Worm (Caenorhabditis elegans) whole organism, L3 larva: ENCODE results near the gene clec-127.
A peak's percentile ranks its signal among the peaks of the same experiment; 100 is the strongest.

Experiments
- R02D3.7 ChIP-seq: fragments of 150-350 bp; optimal IDR thresholded peaks from 2 replicates; lab custom pipeline; 2014; ENCODE audit warnings: missing biosample characterization, missing genetic modification characterization
- ZK546.5 ChIP-seq: sonication (generic microtip); optimal IDR thresholded peaks from 2 replicates; lab custom pipeline; 2017; ENCODE audit warnings: missing biosample characterization, missing genetic modification characterization
- aly-2 ChIP-seq: fragments of 150-350 bp; optimal IDR thresholded peaks from 2 replicates; lab custom pipeline; 2014; ENCODE audit warnings: missing biosample characterization, missing genetic modification characterization
- ama-1 ChIP-seq: fragments of 150-350 bp; optimal IDR thresholded peaks from 2 replicates; lab custom pipeline; 2018
- ceh-16 ChIP-seq: sonication (generic microtip); optimal IDR thresholded peaks from 2 replicates; lab custom pipeline; 2017; ENCODE audit warnings: missing biosample characterization, missing genetic modification characterization
- ceh-28 ChIP-seq: fragments of 150-350 bp; optimal IDR thresholded peaks from 2 replicates; lab custom pipeline; 2014; ENCODE audit warnings: missing biosample characterization, missing genetic modification reagents, missing genetic modification characterization
- ceh-82 ChIP-seq: fragments of 150-350 bp; optimal IDR thresholded peaks from 2 replicates; lab custom pipeline; 2014; ENCODE audit warnings: missing biosample characterization, missing genetic modification characterization
- ceh-9 ChIP-seq: sonication (generic microtip); optimal IDR thresholded peaks from 2 replicates; lab custom pipeline; 2018; ENCODE audit warnings: missing biosample characterization, missing genetic modification characterization
- daf-12 ChIP-seq: fragments of 150-350 bp; optimal IDR thresholded peaks from 2 replicates; lab custom pipeline; 2014; ENCODE audit warnings: missing biosample characterization, missing genetic modification reagents, missing genetic modification characterization
- egl-27 ChIP-seq: sonication (generic microtip); optimal IDR thresholded peaks from 4 replicates; lab custom pipeline; 2017; ENCODE audit warnings: missing biosample characterization, missing genetic modification reagents, missing genetic modification characterization
- egl-5 ChIP-seq: fragments of 150-350 bp; optimal IDR thresholded peaks from 2 replicates; lab custom pipeline; 2017; ENCODE audit warnings: missing biosample characterization, missing genetic modification reagents, missing genetic modification characterization, inconsistent platforms
- elt-1 ChIP-seq: fragments of 150-350 bp; optimal IDR thresholded peaks from 2 replicates; lab custom pipeline; 2014; ENCODE audit warnings: missing biosample characterization, missing genetic modification characterization
- elt-2 ChIP-seq: sonication (generic microtip); optimal IDR thresholded peaks from 2 replicates; lab custom pipeline; 2016; ENCODE audit warnings: missing genetic modification reagents, mild to moderate bottlenecking, missing genetic modification characterization, missing compliant biosample characterization
- elt-3 ChIP-seq, 3 experiments: fragments of 150-350 bp in 1 of 3; sonication (generic microtip) in 2 of 3; optimal IDR thresholded peaks; 2 replicates in 2 of 3; 4 replicates in 1 of 3; lab custom pipeline; 2014 to 2017; ENCODE audit warnings: missing biosample characterization in 3 of 3, missing genetic modification characterization in 3 of 3
- eor-1 ChIP-seq, 2 experiments: fragments of 150-350 bp; optimal IDR thresholded peaks; 2 replicates each; lab custom pipeline; 2014 to 2018; ENCODE audit warnings: missing biosample characterization in 2 of 2, missing genetic modification characterization in 2 of 2
- fkh-2 ChIP-seq: fragments of 150-350 bp; optimal IDR thresholded peaks from 2 replicates; lab custom pipeline; 2014; ENCODE audit warnings: missing biosample characterization, missing genetic modification reagents, missing genetic modification characterization
- fos-1 ChIP-seq: fragments of 150-350 bp; optimal IDR thresholded peaks from 2 replicates; lab custom pipeline; 2014; ENCODE audit warnings: missing biosample characterization, missing genetic modification characterization
- hmg-11 ChIP-seq: sonication (generic microtip); optimal IDR thresholded peaks from 2 replicates; lab custom pipeline; 2016; ENCODE audit warnings: missing genetic modification characterization, missing compliant biosample characterization
- jun-1 ChIP-seq: fragments of 150-350 bp; optimal IDR thresholded peaks from 2 replicates; lab custom pipeline; 2014; ENCODE audit warnings: missing biosample characterization, missing genetic modification reagents, missing genetic modification characterization
- lin-15B ChIP-seq: fragments of 150-350 bp; optimal IDR thresholded peaks from 2 replicates; lab custom pipeline; 2014; ENCODE audit warnings: missing biosample characterization, missing genetic modification characterization
- lin-39 ChIP-seq: fragments of 150-350 bp; optimal IDR thresholded peaks from 2 replicates; lab custom pipeline; 2018; ENCODE audit warnings: missing biosample characterization, missing genetic modification reagents, missing genetic modification characterization
- lsy-12 ChIP-seq: sonication (generic microtip); optimal IDR thresholded peaks from 2 replicates; lab custom pipeline; 2016; ENCODE audit warnings: mild to moderate bottlenecking, missing genetic modification characterization, missing compliant biosample characterization
- mdl-1 ChIP-seq: fragments of 150-350 bp; optimal IDR thresholded peaks from 2 replicates; lab custom pipeline; 2014; ENCODE audit warnings: missing biosample characterization, missing genetic modification characterization
- nfya-1 ChIP-seq: sonication (generic microtip); optimal IDR thresholded peaks from 2 replicates; lab custom pipeline; 2017; ENCODE audit warnings: missing genetic modification characterization, mild to moderate bottlenecking, missing compliant biosample characterization, antibody characterized with exemption, moderate library complexity; ENCODE audit not compliant: insufficient read depth
- nhr-11 ChIP-seq: fragments of 150-350 bp; optimal IDR thresholded peaks from 2 replicates; lab custom pipeline; 2014; ENCODE audit warnings: missing biosample characterization, missing genetic modification characterization
- nhr-12 ChIP-seq: fragments of 150-350 bp; optimal IDR thresholded peaks from 2 replicates; lab custom pipeline; 2014; ENCODE audit warnings: missing biosample characterization, missing genetic modification characterization
- nhr-23 ChIP-seq: fragments of 150-350 bp; optimal IDR thresholded peaks from 2 replicates; lab custom pipeline; 2014; ENCODE audit warnings: missing biosample characterization, missing genetic modification reagents, missing genetic modification characterization
- nhr-237 ChIP-seq: fragments of 150-350 bp; optimal IDR thresholded peaks from 2 replicates; lab custom pipeline; 2014; ENCODE audit warnings: missing biosample characterization, missing genetic modification characterization
- nhr-28 ChIP-seq: fragments of 150-350 bp; optimal IDR thresholded peaks from 2 replicates; lab custom pipeline; 2014; ENCODE audit warnings: missing biosample characterization, missing genetic modification characterization
- nhr-43 ChIP-seq: sonication (generic microtip); optimal IDR thresholded peaks from 2 replicates; lab custom pipeline; 2016; ENCODE audit warnings: mild to moderate bottlenecking, missing genetic modification characterization, missing compliant biosample characterization; ENCODE audit not compliant: poor library complexity, severe bottlenecking
- nhr-67 ChIP-seq: fragments of 150-350 bp; optimal IDR thresholded peaks from 2 replicates; lab custom pipeline; 2014; ENCODE audit warnings: missing biosample characterization, missing genetic modification characterization
- nhr-76 ChIP-seq: fragments of 150-350 bp; sonication (generic microtip); optimal IDR thresholded peaks from 5 replicates; lab custom pipeline; 2014; ENCODE audit warnings: missing biosample characterization, missing genetic modification characterization
- pha-4 ChIP-seq: fragments of 150-350 bp; optimal IDR thresholded peaks from 2 replicates; lab custom pipeline; 2014; ENCODE audit warnings: missing biosample characterization, missing genetic modification reagents, missing genetic modification characterization
- pqm-1 ChIP-seq: fragments of 150-350 bp; optimal IDR thresholded peaks from 2 replicates; lab custom pipeline; 2017; ENCODE audit warnings: missing biosample characterization, missing genetic modification characterization, inconsistent platforms
- sea-2 ChIP-seq: fragments of 150-350 bp; sonication (generic microtip); optimal IDR thresholded peaks from 4 replicates; lab custom pipeline; 2014; ENCODE audit warnings: missing biosample characterization, missing genetic modification reagents, missing genetic modification characterization
- skn-1 ChIP-seq: fragments of 150-350 bp; optimal IDR thresholded peaks from 2 replicates; lab custom pipeline; 2014; ENCODE audit warnings: missing biosample characterization, missing genetic modification characterization
- snpc-4 ChIP-seq: fragments of 150-350 bp; optimal IDR thresholded peaks from 2 replicates; lab custom pipeline; 2014; ENCODE audit warnings: missing biosample characterization, missing genetic modification characterization
- tbx-2 ChIP-seq: sonication (generic microtip); optimal IDR thresholded peaks from 2 replicates; lab custom pipeline; 2016; ENCODE audit warnings: mild to moderate bottlenecking, missing genetic modification characterization, missing compliant biosample characterization
- unc-39 ChIP-seq: sonication (generic microtip); optimal IDR thresholded peaks from 4 replicates; lab custom pipeline; 2017; ENCODE audit warnings: missing biosample characterization, missing genetic modification characterization
- unc-62 ChIP-seq: fragments of 150-350 bp; sonication (generic microtip); optimal IDR thresholded peaks from 4 replicates; lab custom pipeline; 2014; ENCODE audit warnings: missing biosample characterization, missing genetic modification reagents, missing genetic modification characterization
- zag-1 ChIP-seq: fragments of 150-350 bp; optimal IDR thresholded peaks from 2 replicates; lab custom pipeline; 2014; ENCODE audit warnings: missing biosample characterization, missing genetic modification characterization
- ztf-11 ChIP-seq: fragments of 150-350 bp; optimal IDR thresholded peaks from 2 replicates; lab custom pipeline; 2014; ENCODE audit warnings: missing biosample characterization, missing genetic modification characterization

The clec-127 gene

DNA sequence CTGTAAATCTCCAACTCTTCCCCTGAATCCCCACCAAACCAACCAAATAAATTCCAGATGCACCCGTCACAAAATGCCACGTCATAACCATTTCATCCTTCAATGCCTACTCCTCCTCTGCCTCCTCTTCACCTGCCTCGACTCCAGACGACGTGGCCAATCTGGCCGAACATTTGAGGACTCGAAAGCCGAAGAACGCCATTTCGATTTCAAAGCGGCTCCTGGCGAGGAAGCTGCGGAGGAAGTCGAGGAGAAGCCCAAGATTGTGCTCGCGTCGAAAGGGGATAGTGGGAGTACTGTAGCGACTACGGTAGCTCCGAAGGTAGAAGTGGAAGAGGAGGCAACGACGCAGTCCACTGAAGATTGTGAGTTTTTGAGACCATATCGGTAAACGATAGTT, 11.6 kb downstream of the clec-127 start, which contains the start of gene lgc-45:
Gene lgc-45 (plus strand): TSS at position 56 of the 400 bp plus-strand sequence.
- no peak for TF ChIP-seq snpc-4 (tag; lab: Kevin White, UChicago)
- no peak for TF ChIP-seq nhr-237 (tag; lab: Kevin White, UChicago)

DNA sequence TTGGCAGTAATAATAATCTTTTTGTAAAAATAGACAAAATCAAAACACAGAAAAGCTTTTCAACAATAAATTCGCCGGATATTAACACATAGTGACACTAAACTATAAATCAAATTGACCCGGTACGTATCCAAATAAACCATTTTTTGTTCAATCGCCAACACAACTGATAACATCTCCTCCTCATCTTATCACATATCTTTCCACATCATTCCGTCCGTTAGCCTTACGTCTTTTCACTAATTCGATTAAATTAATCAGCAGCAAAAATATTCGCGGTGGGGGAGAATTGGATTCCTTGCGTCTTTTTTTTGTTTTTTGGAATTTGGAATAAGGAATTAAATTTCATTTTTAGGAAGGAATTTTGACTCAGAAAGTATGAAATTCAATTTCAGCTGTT, 12.4 kb downstream of the clec-127 start:
- TF ChIP-seq daf-12 (no peak), ceh-82 (no peak), snpc-4 (tag; lab: Kevin White, UChicago) (no peak), ceh-28 (tag; lab: Kevin White, UChicago) (no peak), aly-2 (tag; lab: Kevin White, UChicago) (no peak), R02D3.7 (tag; lab: Kevin White, UChicago) (no peak), ZK546.5 (no peak), fos-1 (no peak), sea-2 (no peak), tbx-2 (tag; lab: Kevin White, UChicago) (no peak), lin-15B (tag; lab: Kevin White, UChicago) (no peak), ztf-11 (tag; lab: Kevin White, UChicago) (no peak), eor-1 (tag; optimal IDR thresholded peaks at IDR 0.05; lab: Kevin White, UChicago) (no peak), nfya-1 (tag; lab: Kevin White, UChicago) (no peak), zag-1 (tag; lab: Kevin White, UChicago) (no peak)

DNA sequence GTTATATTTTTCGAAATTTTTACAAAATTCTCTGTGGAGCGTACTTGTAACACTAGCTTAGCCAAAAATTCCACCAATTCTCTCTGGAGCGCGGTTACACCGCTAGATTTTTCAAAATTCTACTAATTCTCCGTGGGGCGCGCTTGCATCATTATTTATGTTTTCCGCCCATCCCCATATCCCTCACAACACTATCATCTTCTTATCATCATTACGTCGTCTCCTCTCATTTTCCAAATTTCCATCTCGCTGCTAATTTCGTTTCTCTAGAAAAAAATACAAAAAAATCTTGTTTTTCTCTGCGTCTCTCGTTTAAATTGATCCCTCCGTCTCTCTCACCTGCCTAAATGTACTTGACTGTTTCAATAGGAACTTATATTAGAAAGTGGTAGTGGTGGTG, 13.7 kb downstream of the clec-127 start:
- TF ChIP-seq nhr-43: peak; percentile 12
- no peak for TF ChIP-seq lsy-12 (tag; lab: Kevin White, UChicago)

DNA sequence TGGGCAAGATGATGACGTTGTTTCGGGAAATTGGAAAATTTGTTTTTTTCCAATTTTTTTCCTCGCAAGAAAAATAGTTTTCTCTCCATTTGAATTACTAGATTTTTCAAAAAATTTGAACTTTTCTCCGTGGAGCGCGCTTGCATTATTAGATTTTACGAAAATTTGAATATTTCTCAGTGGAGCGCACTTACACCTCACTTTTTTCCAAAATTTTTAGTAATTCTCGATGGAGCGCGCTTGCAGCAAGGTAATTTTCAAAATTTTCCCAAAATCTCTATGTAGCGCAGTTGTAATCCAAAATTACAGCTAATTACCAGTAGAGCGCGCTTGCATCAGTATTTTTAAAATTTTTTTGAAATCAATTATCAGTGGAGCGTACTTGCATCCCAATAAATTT, 14.3 kb downstream of the clec-127 start:
- no peak for TF ChIP-seq eor-1 (tag; optimal IDR thresholded peaks at IDR 0.05; lab: Kevin White, UChicago)
- TF ChIP-seq fos-1: no peak
- TF ChIP-seq nhr-12: no peak
- no peak for TF ChIP-seq unc-39 (tag; lab: Kevin White, UChicago)
- no peak for TF ChIP-seq nhr-67
- TF ChIP-seq aly-2 (tag; lab: Kevin White, UChicago): no peak
- no peak for TF ChIP-seq skn-1 (tag; lab: Kevin White, UChicago)
- TF ChIP-seq ceh-28 (tag; lab: Kevin White, UChicago): no peak
- TF ChIP-seq elt-3 (tag; optimal IDR thresholded peaks at IDR 0.05; lab: Kevin White, UChicago): no peak
- TF ChIP-seq elt-2: no peak
- TF ChIP-seq egl-27 (tag; lab: Kevin White, UChicago): no peak
- no peak for TF ChIP-seq nfya-1 (tag; lab: Kevin White, UChicago)
- TF ChIP-seq ztf-11 (tag; lab: Kevin White, UChicago): no peak
- no peak for TF ChIP-seq snpc-4 (tag; lab: Kevin White, UChicago)

DNA sequence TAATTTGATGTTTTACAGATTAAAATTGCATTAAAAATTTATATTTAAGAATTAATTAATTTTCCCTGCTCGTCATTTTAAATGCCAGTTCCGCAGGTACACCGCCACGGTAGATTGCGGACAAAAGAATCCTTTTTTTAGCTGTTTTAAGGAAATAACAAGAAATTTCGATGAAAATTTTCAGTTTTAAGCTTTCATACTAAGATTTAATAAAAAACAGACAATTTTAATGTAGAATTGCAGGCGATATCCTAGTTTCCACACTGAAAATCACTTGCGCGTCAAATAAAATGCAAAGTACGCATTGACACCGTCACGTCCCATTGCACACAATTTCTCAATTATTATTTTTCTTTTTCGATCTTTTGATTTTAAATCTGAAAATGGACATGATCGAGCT, 15.6 kb downstream of the clec-127 start, which contains the start of gene dnc-3:
Gene dnc-3 (plus strand): TSS at position 272 of the 400 bp plus-strand sequence.
- TF ChIP-seq ZK546.5 (no peak), elt-1 (tag; lab: Kevin White, UChicago) (no peak), snpc-4 (tag; lab: Kevin White, UChicago) (peak; percentile 5), fkh-2 (tag; lab: Kevin White, UChicago) (no peak), nhr-11 (tag; lab: Kevin White, UChicago) (no peak), R02D3.7 (tag; lab: Kevin White, UChicago) (no peak), aly-2 (tag; lab: Kevin White, UChicago) (no peak), mdl-1 (tag; lab: Kevin White, UChicago) (no peak), ceh-82 (no peak), nhr-67 (no peak), ceh-9 (tag; lab: Kevin White, UChicago) (no peak), unc-62 (GFP tag; lab: Kevin White, UChicago) (no peak), elt-2 (peak; percentile 28), ceh-28 (tag; lab: Kevin White, UChicago) (peak; percentile 29), jun-1 (tag; lab: Kevin White, UChicago) (no peak), zag-1 (tag; lab: Kevin White, UChicago) (no peak), tbx-2 (tag; lab: Kevin White, UChicago) (peak; percentile 53), fos-1 (no peak), lin-39 (no peak), ama-1 (lab: Kevin White, UChicago) (no peak), pqm-1 (tag; lab: Kevin White, UChicago) (no peak), nhr-28 (tag; lab: Kevin White, UChicago) (no peak), nhr-23 (tag; lab: Kevin White, UChicago) (peak; percentile 21), egl-27 (tag; lab: Kevin White, UChicago) (no peak), nhr-237 (tag; lab: Kevin White, UChicago) (no peak), daf-12 (no peak), sea-2 (no peak), elt-3 (tag; optimal IDR thresholded peaks at IDR 0.05; lab: Kevin White, UChicago) (no peak), nfya-1 (tag; lab: Kevin White, UChicago) (peak; percentile 51), hmg-11 (tag; lab: Kevin White, UChicago) (no peak), pha-4 (tag; lab: Kevin White, UChicago) (no peak), egl-5 (no peak), eor-1 (tag; optimal IDR thresholded peaks at IDR 0.05; lab: Kevin White, UChicago) (no peak), nhr-76 (tag; lab: Kevin White, UChicago) (no peak), ceh-16 (no peak), nhr-43 (no peak), lin-15B (tag; lab: Kevin White, UChicago) (peak; percentile 59)
